Worm (Caenorhabditis elegans) whole organism, late embryonic: ENCODE results near the gene rabs-5.
"Not testable (repeated sequence)": the region's sequence is repeated elsewhere in the genome, so short reads cannot be mapped to it uniquely, and the experiment has no call there.

Experiments
- C38D4.7 ChIP-seq: fragments of 200-800 bp; sonication (Bioruptor generic); optimal IDR thresholded peaks from 2 replicates; lab custom pipeline; 2018; ENCODE audit warnings: mild to moderate bottlenecking, missing genetic modification characterization, moderate library complexity, missing compliant biosample characterization
- F13H6.1 ChIP-seq: sonication (generic microtip); optimal IDR thresholded peaks from 2 replicates; lab custom pipeline; 2016; ENCODE audit warnings: missing genetic modification characterization, missing compliant biosample characterization
- Y22D7AL.16 ChIP-seq: sonication (generic microtip); optimal IDR thresholded peaks from 2 replicates; lab custom pipeline; 2016; ENCODE audit warnings: missing genetic modification characterization, missing compliant biosample characterization
- ama-1 ChIP-seq: fragments of 150-350 bp; optimal IDR thresholded peaks from 2 replicates; lab custom pipeline; 2014
- ceh-19 ChIP-seq: fragments of 200-800 bp; sonication (Bioruptor generic); optimal IDR thresholded peaks from 2 replicates; lab custom pipeline; 2018; ENCODE audit warnings: mild to moderate bottlenecking, missing genetic modification characterization, missing compliant biosample characterization
- ceh-22 ChIP-seq: sonication (generic microtip); optimal IDR thresholded peaks from 2 replicates; lab custom pipeline; 2017; ENCODE audit warnings: missing biosample characterization, missing genetic modification characterization
- ceh-24 ChIP-seq: sonication (generic microtip); optimal IDR thresholded peaks from 2 replicates; lab custom pipeline; 2016; ENCODE audit warnings: mild to moderate bottlenecking, missing genetic modification characterization, missing compliant biosample characterization
- ceh-30 ChIP-seq: fragments of 150-350 bp; optimal IDR thresholded peaks from 2 replicates; lab custom pipeline; 2014; ENCODE audit warnings: missing biosample characterization, missing genetic modification characterization
- ceh-31 ChIP-seq: sonication (generic microtip); optimal IDR thresholded peaks from 2 replicates; lab custom pipeline; 2016; ENCODE audit warnings: missing genetic modification characterization, missing compliant biosample characterization
- ceh-34 ChIP-seq: sonication (generic microtip); optimal IDR thresholded peaks from 2 replicates; lab custom pipeline; 2016; ENCODE audit warnings: mild to moderate bottlenecking, missing genetic modification characterization, missing compliant biosample characterization
- ceh-45 ChIP-seq: fragments of 200-800 bp; sonication (Bioruptor generic); IDR thresholded peaks from 2 replicates; pipeline ENCODE4 v1.3.6; 2022; ENCODE audit warnings: missing genetic modification reagents, missing genetic modification characterization, missing compliant biosample characterization
- ceh-6 ChIP-seq: fragments of 200-800 bp; sonication (Bioruptor generic); optimal IDR thresholded peaks from 2 replicates; lab custom pipeline; 2018; ENCODE audit warnings: mild to moderate bottlenecking, missing genetic modification characterization, missing compliant biosample characterization
- ceh-9 ChIP-seq: sonication (generic microtip); optimal IDR thresholded peaks from 2 replicates; lab custom pipeline; 2016; ENCODE audit warnings: mild to moderate bottlenecking, missing genetic modification characterization, inconsistent platforms, missing compliant biosample characterization
- elt-2 ChIP-seq: sonication (generic microtip); optimal IDR thresholded peaks from 2 replicates; lab custom pipeline; 2016; ENCODE audit warnings: missing genetic modification reagents, missing genetic modification characterization, missing compliant biosample characterization
- fkh-6 ChIP-seq: sonication (generic microtip); optimal IDR thresholded peaks from 2 replicates; lab custom pipeline; 2016; ENCODE audit warnings: missing genetic modification characterization, missing compliant biosample characterization
- hlh-13 ChIP-seq: fragments of 200-800 bp; sonication (Bioruptor generic); optimal IDR thresholded peaks from 2 replicates; lab custom pipeline; 2018; ENCODE audit warnings: mild to moderate bottlenecking, missing genetic modification characterization, missing compliant biosample characterization
- hlh-8 ChIP-seq: sonication (generic microtip); optimal IDR thresholded peaks from 2 replicates; lab custom pipeline; 2016; ENCODE audit warnings: missing genotype, missing genetic modification characterization, missing compliant biosample characterization
- mec-3 ChIP-seq: sonication (generic microtip); optimal IDR thresholded peaks from 2 replicates; lab custom pipeline; 2016; ENCODE audit warnings: borderline replicate concordance, missing genetic modification characterization, missing compliant biosample characterization
- nfya-1 ChIP-seq: sonication (generic microtip); optimal IDR thresholded peaks from 2 replicates; lab custom pipeline; 2017; ENCODE audit warnings: missing genetic modification characterization, mild to moderate bottlenecking, missing compliant biosample characterization, antibody characterized with exemption, moderate library complexity
- nhr-11 ChIP-seq: fragments of 150-350 bp; optimal IDR thresholded peaks from 2 replicates; lab custom pipeline; 2014; ENCODE audit warnings: missing biosample characterization, missing genetic modification characterization
- odd-2 ChIP-seq: sonication (generic microtip); optimal IDR thresholded peaks from 2 replicates; lab custom pipeline; 2017; ENCODE audit warnings: antibody characterized with exemption, mild to moderate bottlenecking, missing genetic modification characterization, missing compliant biosample characterization
- pax-1 ChIP-seq: fragments of 150-350 bp; optimal IDR thresholded peaks from 2 replicates; lab custom pipeline; 2014; ENCODE audit warnings: missing biosample characterization, missing genetic modification characterization
- pha-4 ChIP-seq: fragments of 150-350 bp; optimal IDR thresholded peaks from 2 replicates; lab custom pipeline; 2018; ENCODE audit warnings: missing biosample characterization, missing genetic modification reagents, missing genetic modification characterization
- ref-2 ChIP-seq: sonication (generic microtip); optimal IDR thresholded peaks from 2 replicates; lab custom pipeline; 2016; ENCODE audit warnings: missing genetic modification characterization, missing compliant biosample characterization
- sdc-2 ChIP-seq: sonication (generic microtip); optimal IDR thresholded peaks from 2 replicates; lab custom pipeline; 2016; ENCODE audit warnings: missing genotype, missing genetic modification characterization, missing compliant biosample characterization
- sox-4 ChIP-seq: sonication (generic microtip); optimal IDR thresholded peaks from 2 replicates; lab custom pipeline; 2017; ENCODE audit warnings: mild to moderate bottlenecking, missing genetic modification characterization, inconsistent platforms, missing compliant biosample characterization
- syd-9 ChIP-seq: sonication (generic microtip); optimal IDR thresholded peaks from 2 replicates; lab custom pipeline; 2016; ENCODE audit warnings: mild to moderate bottlenecking, missing genetic modification characterization, moderate library complexity, missing compliant biosample characterization
- tbx-2 ChIP-seq: sonication (generic microtip); optimal IDR thresholded peaks from 2 replicates; lab custom pipeline; 2016; ENCODE audit warnings: missing genetic modification characterization, missing compliant biosample characterization
- tbx-7 ChIP-seq: sonication (generic microtip); optimal IDR thresholded peaks from 2 replicates; lab custom pipeline; 2016; ENCODE audit warnings: missing genotype, missing genetic modification characterization, missing compliant biosample characterization
- ttx-3 ChIP-seq: sonication (generic microtip); optimal IDR thresholded peaks from 2 replicates; lab custom pipeline; 2016; ENCODE audit warnings: missing genetic modification reagents, missing genetic modification characterization, missing compliant biosample characterization
- unc-55 ChIP-seq: sonication (generic microtip); optimal IDR thresholded peaks from 2 replicates; lab custom pipeline; 2017; ENCODE audit warnings: missing biosample characterization, missing genetic modification reagents, missing genetic modification characterization
- unc-86 ChIP-seq: sonication (generic microtip); optimal IDR thresholded peaks from 2 replicates; lab custom pipeline; 2016; ENCODE audit warnings: missing genetic modification characterization, missing compliant biosample characterization
- zip-5 ChIP-seq: sonication (generic microtip); optimal IDR thresholded peaks from 2 replicates; lab custom pipeline; 2016; ENCODE audit warnings: missing genetic modification characterization, missing compliant biosample characterization

The rabs-5 gene

ce11 chrIV:8127430-8127829 is 20.0 kb upstream of the rabs-5 start:
- TF ChIP-seq ceh-9 (tag; lab: Kevin White, UChicago) (no peak), hlh-13 (no peak)

ce11 chrIV:8126902-8127301 is 19.5 kb upstream of the rabs-5 start, which contains the start of gene ceph-41:
Gene ceph-41 (plus strand): TSS chrIV:8127202.
- TF ChIP-seq ttx-3 (no peak), ceh-34 (no peak), F13H6.1 (tag; lab: Kevin White, UChicago) (no peak), elt-2 (tag; lab: Kevin White, UChicago) (no peak), ceh-45 (GFP tag; lab: Robert Waterston, UW) (no peak), ceh-6 (GFP tag; lab: Kevin White, UChicago) (no peak), nhr-11 (tag; lab: Kevin White, UChicago) (no peak), tbx-7 (tag; lab: Kevin White, UChicago) (no peak), ceh-24 (tag; lab: Kevin White, UChicago) (no peak), odd-2 (tag; lab: Kevin White, UChicago) (no peak), ama-1 (lab: Kevin White, UChicago) (no peak), ceh-30 (tag; lab: Kevin White, UChicago) (no peak), hlh-13 (no peak), syd-9 (no peak), ceh-31 (tag; lab: Kevin White, UChicago) (no peak), ref-2 (tag; lab: Kevin White, UChicago) (no peak), sox-4 (tag; lab: Kevin White, UChicago) (no peak), Y22D7AL.16 (tag; lab: Kevin White, UChicago) (no peak), C38D4.7 (GFP tag; lab: Kevin White, UChicago) (no peak), sdc-2 (tag; lab: Kevin White, UChicago) (no peak)

DNA sequence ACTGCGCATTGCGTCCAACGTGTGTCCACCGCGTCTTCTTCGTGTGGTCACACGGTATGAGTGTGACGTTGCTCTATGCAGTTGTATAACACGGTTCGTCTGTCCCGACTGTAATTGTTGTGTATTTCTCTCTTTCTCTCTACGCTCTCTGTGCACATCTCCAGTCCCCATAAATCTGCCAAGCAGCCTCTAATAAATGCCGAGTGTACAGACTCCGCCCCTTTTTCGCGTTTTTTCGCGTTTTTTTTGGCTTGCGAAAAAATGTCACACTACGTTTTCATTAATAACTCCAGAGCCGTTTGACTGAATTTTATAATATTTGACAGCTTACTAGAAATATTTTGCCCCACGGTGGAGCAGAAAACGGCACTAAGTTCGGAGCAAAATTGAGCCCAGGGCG is 14.9 kb upstream of the rabs-5 start, which contains the start of gene erp-44.3:
Gene erp-44.3 (plus strand): TSS at position 301 of the 400 bp plus-strand sequence.
- TF ChIP-seq ceh-45 (GFP tag; lab: Robert Waterston, UW); elt-2 (tag; lab: Kevin White, UChicago); tbx-2 (tag; lab: Kevin White, UChicago): not testable (repeated sequence)
- TF ChIP-seq, all 69 proteins: peak for 0; not testable (repeated sequence) for 69

ce11 chrIV:8118790-8119189 is 11.4 kb upstream of the rabs-5 start, which contains the start of gene F42G8.8:
Gene F42G8.8 (plus strand): TSS chrIV:8119090.
- no peak for TF ChIP-seq hlh-8
- no peak for TF ChIP-seq zip-5 (tag; lab: Kevin White, UChicago)
- no peak for TF ChIP-seq ttx-3
- TF ChIP-seq ceh-6 (GFP tag; lab: Kevin White, UChicago): no peak

DNA sequence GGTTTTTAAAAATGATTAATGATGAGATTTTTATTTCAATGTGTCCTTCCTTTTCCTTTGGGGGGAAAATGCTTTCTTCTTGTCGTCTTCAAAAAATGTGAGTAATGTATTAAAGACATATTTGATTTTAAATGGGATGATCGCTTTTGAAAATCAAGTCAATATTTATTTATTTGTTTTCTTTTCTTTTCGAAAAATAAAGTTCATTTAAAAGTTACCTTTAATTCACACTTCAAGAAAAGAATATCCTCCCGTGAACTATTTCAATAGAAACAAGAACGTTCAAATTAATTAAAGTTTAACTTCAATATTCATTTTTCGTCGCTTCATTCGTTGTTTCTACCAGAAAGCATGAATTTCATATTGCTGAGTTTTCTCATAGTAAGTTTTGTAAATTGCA is 8.1 kb upstream of the rabs-5 start, which contains the start of gene irld-8:
Gene irld-8 (plus strand): TSS at position 301 of the 400 bp plus-strand sequence.
- TF ChIP-seq fkh-6 (tag; lab: Kevin White, UChicago) (no peak), pax-1 (no peak), pha-4 (tag; lab: Kevin White, UChicago) (no peak), mec-3 (tag; lab: Kevin White, UChicago) (no peak), nfya-1 (tag; lab: Kevin White, UChicago) (no peak), unc-86 (tag; lab: Kevin White, UChicago) (no peak), tbx-2 (tag; lab: Kevin White, UChicago) (no peak), hlh-13 (no peak), ceh-19 (no peak), unc-55 (GFP tag; lab: Kevin White, UChicago) (no peak), ceh-22 (tag; lab: Kevin White, UChicago) (no peak)
